Worm (Caenorhabditis elegans) whole organism, midembryonic: ENCODE data around the gene Y6E2A.4.

Experiments used
- T22C8.4 ChIP-seq: fragments of 200-800 bp; sonication (Bioruptor generic); IDR thresholded peaks from 2 replicates; pipeline ENCODE4 v1.3.6; 2022; ENCODE audit warnings: missing genetic modification characterization, missing compliant biosample characterization
- cog-1 ChIP-seq: sonication (generic microtip); optimal IDR thresholded peaks from 2 replicates; lab custom pipeline; 2016; ENCODE audit warnings: missing genetic modification characterization, missing compliant biosample characterization
- flt-1 ChIP-seq: fragments of 200-800 bp; sonication (Bioruptor generic); IDR thresholded peaks from 2 replicates; pipeline ENCODE4 v1.3.6; 2022; ENCODE audit warnings: missing genetic modification characterization, missing compliant biosample characterization
- klf-2 ChIP-seq: fragments of 200-800 bp; sonication (Bioruptor generic); conservative IDR thresholded peaks from 2 replicates; pipeline ENCODE4 v1.3.6; 2022; ENCODE audit warnings: missing genetic modification reagents, missing genetic modification characterization, missing compliant biosample characterization
- med-1 ChIP-seq: sonication (generic microtip); optimal IDR thresholded peaks from 2 replicates; lab custom pipeline; 2017; ENCODE audit warnings: missing genetic modification characterization, mild to moderate bottlenecking, missing compliant biosample characterization, antibody characterized with exemption, missing genetic modification reagents; ENCODE audit not compliant: insufficient read depth
- ref-1 ChIP-seq: fragments of 200-800 bp; sonication (Bioruptor generic); conservative IDR thresholded peaks from 2 replicates; pipeline ENCODE4 v1.3.6; 2022; ENCODE audit warnings: missing genetic modification reagents, missing genetic modification characterization, missing compliant biosample characterization
- tab-1 ChIP-seq: fragments of 200-800 bp; sonication (Bioruptor generic); IDR thresholded peaks from 2 replicates; pipeline ENCODE4 v1.3.6; 2022; ENCODE audit warnings: missing genetic modification characterization, missing compliant biosample characterization
- ztf-23 ChIP-seq: fragments of 200-800 bp; sonication (Bioruptor generic); IDR thresholded peaks from 2 replicates; pipeline ENCODE4 v1.3.6; 2022; ENCODE audit warnings: missing genetic modification reagents, missing genetic modification characterization, missing compliant biosample characterization
- ztf-29 ChIP-seq: fragments of 200-800 bp; sonication (Bioruptor generic); IDR thresholded peaks from 2 replicates; pipeline ENCODE4 v1.3.6; 2022; ENCODE audit warnings: missing genetic modification reagents, missing genetic modification characterization, missing compliant biosample characterization

DNA sequence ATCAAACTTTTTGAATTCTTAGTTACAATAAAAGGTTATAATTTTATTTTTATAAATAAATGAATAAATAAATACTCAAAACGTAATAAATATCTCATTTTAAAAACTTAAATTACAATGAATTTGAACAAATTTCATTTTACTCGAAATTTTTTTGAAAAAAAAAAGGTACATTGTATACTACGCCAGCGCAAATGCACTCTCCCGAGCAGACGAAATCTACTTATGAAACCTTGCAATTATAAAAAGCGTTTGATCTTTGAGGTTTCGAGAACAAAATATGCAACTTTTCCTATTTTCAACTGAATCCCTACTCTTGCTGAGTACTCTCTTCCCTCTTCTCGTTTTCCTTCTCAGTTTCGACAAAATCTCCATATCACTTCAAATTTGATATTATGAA lies 28.9 kb downstream of the Y6E2A.4 start, which contains the start of gene nhr-197:
- no peak for TF ChIP-seq cog-1 (tag; lab: Kevin White, UChicago)
- TF ChIP-seq flt-1 (GFP tag; lab: Robert Waterston, UW), result no peak
- TF ChIP-seq klf-2 (GFP tag; lab: Robert Waterston, UW), result no peak
- no peak for TF ChIP-seq T22C8.4
- TF ChIP-seq tab-1 (GFP tag; lab: Robert Waterston, UW), result no peak
- no peak for TF ChIP-seq ztf-23
- no peak for TF ChIP-seq ztf-29
- TF ChIP-seq med-1 (GFP tag; lab: Kevin White, UChicago), result no peak
- no peak for TF ChIP-seq ref-1 (GFP tag; lab: Robert Waterston, UW)
